Fruit fly (Drosophila melanogaster) whole organism: ENCODE measurements around the gene comm2.

Experiments used
- EcR ChIP-seq, 2 experiments: fragments of >200 bp; optimal IDR thresholded peaks; 2 replicates each; lab custom pipeline; 2017; ENCODE audit warnings: missing biosample characterization in 2 of 2, missing genetic modification characterization in 2 of 2, missing genetic modification reagents in 2 of 2
- pan ChIP-seq: fragments of >200 bp; optimal IDR thresholded peaks from 2 replicates; lab custom pipeline; 2017

DNA sequence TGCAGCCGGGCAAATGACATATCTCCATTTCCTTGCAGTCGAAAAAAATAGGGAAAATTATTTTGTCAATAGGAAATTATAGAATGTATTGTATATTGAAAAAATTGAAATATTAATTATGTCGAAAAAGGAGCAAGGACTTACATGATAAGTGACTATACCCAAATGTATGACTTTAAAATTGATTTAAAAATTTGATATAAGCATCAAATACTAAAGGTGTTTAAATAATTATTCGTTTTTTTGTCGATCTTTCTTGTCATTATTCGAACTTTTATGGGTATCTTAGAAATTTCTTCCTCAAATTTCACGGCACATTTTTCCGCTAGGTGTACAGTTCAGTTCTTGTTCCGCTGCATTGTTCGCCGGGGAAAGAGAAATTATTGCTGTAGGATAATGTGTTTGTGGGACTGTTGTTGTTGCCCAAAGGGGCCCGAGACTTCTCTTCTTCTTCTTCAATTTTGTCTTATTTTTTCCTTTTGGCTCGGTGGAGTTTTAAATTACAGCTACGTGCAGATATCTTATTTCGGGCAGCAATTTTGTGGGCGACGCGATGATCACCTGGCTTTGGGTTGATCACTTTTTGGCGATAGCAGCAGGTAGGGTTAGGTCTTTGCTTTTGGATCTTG lies 802 bp upstream of the comm2 start:
- TF ChIP-seq pan (lab: Kevin White, UChicago) (no peak), EcR (GFP tag; optimal IDR thresholded peaks at IDR 0.05; lab: Kevin White, UChicago) (no peak)
